Fruit fly (Drosophila melanogaster): ENCODE results near the gene twf.
A peak's percentile ranks its signal among the peaks of the same experiment; 100 is the strongest.

DNA sequence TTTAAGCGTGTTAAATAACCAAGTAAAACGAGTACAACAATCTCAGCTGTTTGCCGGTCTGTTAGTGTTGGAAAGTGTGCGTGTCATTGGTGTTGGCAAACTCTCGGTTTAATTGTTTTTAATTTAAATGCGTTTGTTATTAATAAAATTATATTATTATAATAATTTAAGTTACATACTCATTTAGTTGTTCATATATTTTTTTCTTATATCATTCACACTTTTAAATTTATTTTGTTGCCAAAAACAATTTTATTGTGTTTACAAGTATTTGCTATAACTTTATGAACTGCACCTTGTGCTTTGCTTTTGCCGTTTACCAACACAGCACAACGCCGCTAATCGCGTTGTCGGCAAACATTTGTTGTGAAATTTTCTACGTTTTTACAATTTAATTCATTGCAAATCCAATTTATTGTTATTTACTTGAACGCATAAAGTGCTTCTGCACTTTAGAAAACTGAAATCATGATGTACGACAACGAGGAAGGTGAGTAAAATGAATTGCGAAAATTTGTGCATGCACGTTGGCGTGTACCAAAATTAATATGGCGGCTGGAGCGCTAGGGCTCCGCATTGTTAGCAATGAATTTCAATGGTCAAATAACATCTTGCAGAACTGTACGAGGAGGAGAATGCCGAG is 3.1 kb downstream of the twf start, which contains the start of the genes 140up and Polr2B:
- TF ChIP-seq Hr83 (GFP tag; optimal IDR thresholded peaks at IDR 0.05; ENCODE audit: poor library complexity, severe bottlenecking) (peak; percentile 55), lola (GFP tag; optimal IDR thresholded peaks at IDR 0.05) (no peak), CrebA (GFP tag; optimal IDR thresholded peaks at IDR 0.05; ENCODE audit: borderline replicate concordance) (no peak), Jra (GFP tag; optimal IDR thresholded peaks at IDR 0.05) (peak; percentile 86), rgr (GFP tag; optimal IDR thresholded peaks at IDR 0.05) (peak; percentile 95), Vsx2 (GFP tag; optimal IDR thresholded peaks at IDR 0.05; ENCODE audit: partially characterized antibody) (no peak), pan (optimal IDR thresholded peaks at IDR 0.05) (no peak), Rel (GFP tag; optimal IDR thresholded peaks at IDR 0.05) (peak; percentile 25), Rel (tag; optimal IDR thresholded peaks at IDR 0.05) (peak; percentile 66)
